Worm (Caenorhabditis elegans): ENCODE results near the gene srz-95.

DNA sequence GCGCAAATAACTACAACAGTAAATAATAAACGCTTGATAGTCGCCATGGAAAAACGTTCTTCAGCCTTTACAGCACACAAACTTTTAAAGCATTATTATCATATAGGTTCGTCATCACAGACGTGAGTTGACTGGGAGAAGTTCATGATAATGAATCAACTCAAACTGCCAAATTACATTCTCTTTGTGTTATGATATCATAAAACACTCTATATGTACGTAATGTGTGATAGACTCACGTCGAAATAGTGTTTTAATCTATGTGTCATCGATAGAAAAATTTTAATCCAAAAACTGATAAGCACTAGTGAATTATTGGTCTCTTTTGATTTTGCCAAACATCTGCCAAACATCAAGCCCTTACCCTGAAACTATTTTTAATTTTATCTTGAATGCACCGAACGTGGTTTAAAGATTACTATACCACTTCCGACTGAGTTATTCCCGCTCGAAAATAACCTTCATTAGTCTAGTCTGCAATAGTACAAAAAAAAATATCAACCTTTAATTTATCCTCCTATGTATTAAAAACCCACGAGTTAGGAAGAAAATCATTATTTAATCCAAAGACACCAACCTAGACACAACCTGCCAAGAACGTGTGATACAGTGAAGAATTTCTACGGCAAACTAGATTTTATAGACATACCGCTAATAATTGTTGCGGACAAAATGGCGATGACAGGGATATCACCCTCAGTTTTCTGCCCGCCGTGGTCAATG, 17.7 kb downstream of the srz-95 start, which contains the start of the genes clc-12 and clec-240:
- TF ChIP-seq repo-1 (tag; optimal IDR thresholded peaks at IDR 0.05) (no peak), ztf-26 (tag; optimal IDR thresholded peaks at IDR 0.05) (no peak), sptf-2 (GFP tag; optimal IDR thresholded peaks at IDR 0.05) (no peak), snpc-1.3 (tag; optimal IDR thresholded peaks at IDR 0.05; ENCODE audit: insufficient read depth) (no peak), tbp1 (GFP tag; optimal IDR thresholded peaks at IDR 0.05) (no peak), ets-4 (GFP tag; optimal IDR thresholded peaks at IDR 0.05) (no peak), athp-1 (tag; optimal IDR thresholded peaks at IDR 0.05) (no peak), Y53F4B.3 (GFP tag; IDR thresholded peaks at IDR 0.05) (no peak), F57A8.1 (GFP tag; optimal IDR thresholded peaks at IDR 0.05) (no peak), pha-4 (tag; optimal IDR thresholded peaks at IDR 0.05) (no peak)
